Worm (Caenorhabditis elegans): Measurements from ENCODE around the gene W02A2.8.
A peak's percentile ranks its signal among the peaks of the same experiment; 100 is the strongest.

The W02A2.8 gene

DNA sequence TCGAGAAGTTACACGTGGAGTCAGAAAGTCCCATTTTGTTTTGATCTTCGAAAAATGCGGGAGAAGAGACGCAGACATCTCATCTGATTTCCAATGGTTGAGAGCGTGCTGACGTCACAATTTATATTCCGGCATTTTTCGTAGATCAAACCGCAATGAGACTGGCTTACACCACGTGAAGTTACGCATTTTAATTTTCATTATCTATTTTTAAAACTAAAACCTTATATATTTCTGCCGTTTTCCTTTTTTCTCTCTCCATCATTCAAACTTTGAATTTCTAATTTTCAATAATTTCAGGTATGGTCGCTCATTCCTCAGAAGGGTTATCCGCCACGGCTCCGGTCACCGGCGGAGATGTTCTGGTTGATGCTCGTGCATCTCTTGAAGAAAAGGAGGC lies 43.0 kb downstream of the W02A2.8 start, which contains the start of gene fat-1:
TSS of gene fat-1 (plus strand) at position 301 of the 400 bp plus-strand sequence.
- TF ChIP-seq mep-1 (tag; optimal IDR thresholded peaks at IDR 0.05) (no peak), ces-1 (GFP tag; optimal IDR thresholded peaks at IDR 0.05) (no peak), nhr-76 (tag; optimal IDR thresholded peaks at IDR 0.05) (no peak), xbp-1 (tag; optimal IDR thresholded peaks at IDR 0.05) (no peak), nhr-237 (tag; optimal IDR thresholded peaks at IDR 0.05) (no peak)

DNA sequence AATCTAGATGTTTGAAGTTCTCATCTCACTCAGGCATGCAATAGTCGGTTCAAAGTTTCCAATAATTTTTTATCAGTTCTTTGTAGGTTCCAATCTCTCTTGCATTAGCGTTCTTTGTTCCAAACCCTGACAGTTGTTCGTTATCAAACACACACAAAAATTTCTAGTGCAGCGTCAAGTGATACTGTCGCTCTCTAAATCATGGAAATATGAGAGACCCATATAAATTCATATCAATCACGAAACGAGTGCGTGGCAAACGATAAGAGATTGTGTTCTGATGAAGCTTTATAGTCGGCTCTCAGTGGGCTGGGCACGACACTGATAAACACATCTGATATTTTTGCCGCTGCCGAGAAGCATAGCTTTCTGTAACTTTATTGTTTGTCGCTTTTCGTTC lies 44.2 kb downstream of the W02A2.8 start:
- TF ChIP-seq lin-14 (GFP tag; optimal IDR thresholded peaks at IDR 0.05), result peak; percentile 3
- no peak for TF ChIP-seq jun-1 (tag; optimal IDR thresholded peaks at IDR 0.05)
- no peak for TF ChIP-seq efl-1 (optimal IDR thresholded peaks at IDR 0.05)
- TF ChIP-seq efl-1 (GFP tag; optimal IDR thresholded peaks at IDR 0.05 in 1 of 2), result peak in 1 of 2 experiments; percentile 3
- no peak for TF ChIP-seq sox-4 (tag; optimal IDR thresholded peaks at IDR 0.05)
- peak; percentile 1 for TF ChIP-seq pqm-1 (tag; optimal IDR thresholded peaks at IDR 0.05)
- TF ChIP-seq ztf-4 (tag; optimal IDR thresholded peaks at IDR 0.05), result no peak
- TF ChIP-seq C16A3.4 (tag; optimal IDR thresholded peaks at IDR 0.05), result no peak
- no peak for TF ChIP-seq nhr-12 (tag; optimal IDR thresholded peaks at IDR 0.05)
- peak; percentile 26 for TF ChIP-seq nhr-71 (tag; optimal IDR thresholded peaks at IDR 0.05)
- no peak for TF ChIP-seq dpl-1 (GFP tag; optimal IDR thresholded peaks at IDR 0.05)
- TF ChIP-seq lin-35 (GFP tag; optimal IDR thresholded peaks at IDR 0.05), result peak in 1 of 2 experiments; percentile 6
- TF ChIP-seq elt-2 (tag; optimal IDR thresholded peaks at IDR 0.05), result peak; percentile 95
- TF ChIP-seq fkh-8 (tag; optimal IDR thresholded peaks at IDR 0.05), result no peak
- no peak for TF ChIP-seq nhr-76 (tag; optimal IDR thresholded peaks at IDR 0.05)
- no peak for TF ChIP-seq unc-98 (GFP tag; IDR thresholded peaks at IDR 0.05)
- TF ChIP-seq snpc-4 (tag; optimal IDR thresholded peaks at IDR 0.05), result no peak
- TF ChIP-seq ceh-90 (tag; optimal IDR thresholded peaks at IDR 0.05), result no peak
- TF ChIP-seq nhr-85 (tag), result peak; percentile 40
- no peak for TF ChIP-seq zip-4 (GFP tag; optimal IDR thresholded peaks at IDR 0.05)

- TF ChIP-seq fkh-10 (GFP tag; optimal IDR thresholded peaks at IDR 0.05), result no peak
- peak; percentile 78 for TF ChIP-seq lin-14 (GFP tag; optimal IDR thresholded peaks at IDR 0.05)
Observed at ce11 chrIV:13313156-13313555, 45.2 kb downstream of the W02A2.8 start.

- no peak for TF ChIP-seq nhr-28 (tag; optimal IDR thresholded peaks at IDR 0.05)
- TF ChIP-seq snu-23 (GFP tag; optimal IDR thresholded peaks at IDR 0.05), result peak; percentile 19
- no peak for TF ChIP-seq unc-86 (tag; optimal IDR thresholded peaks at IDR 0.05)
- TF ChIP-seq C04F5.9 (tag; optimal IDR thresholded peaks at IDR 0.05), result no peak
- no peak for TF ChIP-seq unc-62 (GFP tag; optimal IDR thresholded peaks at IDR 0.05)
- no peak for TF ChIP-seq efl-3 (GFP tag; optimal IDR thresholded peaks at IDR 0.05)
- no peak for TF ChIP-seq nhr-85 (tag)
- TF ChIP-seq nhr-77 (tag; optimal IDR thresholded peaks at IDR 0.05), result no peak
- no peak for TF ChIP-seq hpl-2 (GFP tag; optimal IDR thresholded peaks at IDR 0.05)
- TF ChIP-seq mef-2 (tag; optimal IDR thresholded peaks at IDR 0.05), result no peak
- peak; percentile 0 to 7 for TF ChIP-seq efl-1 (optimal IDR thresholded peaks at IDR 0.05)
- TF ChIP-seq efl-1 (GFP tag; optimal IDR thresholded peaks at IDR 0.05 in 1 of 2), result no peak
- TF ChIP-seq ceh-63 (GFP tag; optimal IDR thresholded peaks at IDR 0.05), result no peak
- no peak for TF ChIP-seq jun-1 (tag; optimal IDR thresholded peaks at IDR 0.05)
- peak in 1 of 2 experiments; percentile 19 for TF ChIP-seq lsy-2 (tag; optimal IDR thresholded peaks at IDR 0.05)
- TF ChIP-seq ama-1 (optimal IDR thresholded peaks at IDR 0.05), result no peak
- TF ChIP-seq ceh-8 (GFP tag; optimal IDR thresholded peaks at IDR 0.05), result no peak
- peak; percentile 25 for TF ChIP-seq nhr-71 (tag; optimal IDR thresholded peaks at IDR 0.05)
- no peak for TF ChIP-seq vab-15 (tag; optimal IDR thresholded peaks at IDR 0.05)
- TF ChIP-seq lin-39 (tag; optimal IDR thresholded peaks at IDR 0.05), result no peak
- peak; percentile 17 for TF ChIP-seq blmp-1 (tag; optimal IDR thresholded peaks at IDR 0.05)
- TF ChIP-seq ets-5 (GFP tag; IDR thresholded peaks at IDR 0.05), result no peak
- TF ChIP-seq unc-98 (GFP tag; IDR thresholded peaks at IDR 0.05), result no peak
- no peak for TF ChIP-seq grh-1 (GFP tag; IDR thresholded peaks at IDR 0.05)
- no peak for TF ChIP-seq ceh-88 (GFP tag; IDR thresholded peaks at IDR 0.05)
- no peak for TF ChIP-seq sup-37 (GFP tag; optimal IDR thresholded peaks at IDR 0.05)
- TF ChIP-seq snpc-4 (tag; optimal IDR thresholded peaks at IDR 0.05), result no peak
- TF ChIP-seq C34B4.2 (tag; optimal IDR thresholded peaks at IDR 0.05), result no peak
- TF ChIP-seq lin-35 (GFP tag; optimal IDR thresholded peaks at IDR 0.05), result peak in 1 of 2 experiments; percentile 20
- TF ChIP-seq swsn-7 (tag; optimal IDR thresholded peaks at IDR 0.05), result no peak
- TF ChIP-seq F16B12.6 (tag; optimal IDR thresholded peaks at IDR 0.05), result no peak
Observed at ce11 chrIV:13311331-13312034, 46.9 kb downstream of the W02A2.8 start.

Data from whole organism, L1 larva.